Worm (Caenorhabditis elegans): ENCODE results near the gene C27D6.11.

Gene C27D6.11

ce11 chrII:5182451-5182850 lies 21.4 kb upstream of the C27D6.11 start:
- TF ChIP-seq mls-2 (tag; optimal IDR thresholded peaks at IDR 0.05): no peak
- TF ChIP-seq cnd-1 (tag; optimal IDR thresholded peaks at IDR 0.05): no peak
- TF ChIP-seq drap-1 (GFP tag; optimal IDR thresholded peaks at IDR 0.05): no peak
- no peak for TF ChIP-seq M03D4.4 (tag; optimal IDR thresholded peaks at IDR 0.05)
- peak; percentile 90 for TF ChIP-seq hlh-1 (tag; optimal IDR thresholded peaks at IDR 0.05)
- TF ChIP-seq nhr-12 (tag; optimal IDR thresholded peaks at IDR 0.05): no peak
- TF ChIP-seq unc-62 (GFP tag; optimal IDR thresholded peaks at IDR 0.05): peak; percentile 52
- no peak for TF ChIP-seq ztf-11 (tag; optimal IDR thresholded peaks at IDR 0.05)

- no peak for TF ChIP-seq ceh-39 (tag; optimal IDR thresholded peaks at IDR 0.05)
- no peak for TF ChIP-seq lin-32 (GFP tag; optimal IDR thresholded peaks at IDR 0.05)
- peak; percentile 48 for TF ChIP-seq sptf-1 (tag; optimal IDR thresholded peaks at IDR 0.05)
- peak; percentile 35 for TF ChIP-seq ham-2 (GFP tag; optimal IDR thresholded peaks at IDR 0.05)
- peak; percentile 58 for TF ChIP-seq elt-3 (tag; optimal IDR thresholded peaks at IDR 0.05)
- TF ChIP-seq nhr-76 (tag; optimal IDR thresholded peaks at IDR 0.05): no peak
- TF ChIP-seq unc-120 (tag; optimal IDR thresholded peaks at IDR 0.05; ENCODE audit: poor library complexity, severe bottlenecking): peak; percentile 80
- no peak for TF ChIP-seq nhr-237 (tag; optimal IDR thresholded peaks at IDR 0.05)
- TF ChIP-seq zip-8 (tag; optimal IDR thresholded peaks at IDR 0.05): no peak
- TF ChIP-seq pha-4 (tag; optimal IDR thresholded peaks at IDR 0.05): no peak
- peak; percentile 75 for TF ChIP-seq unc-62 (GFP tag; optimal IDR thresholded peaks at IDR 0.05)
- peak; percentile 40 for TF ChIP-seq hlh-1 (tag; optimal IDR thresholded peaks at IDR 0.05)
- no peak for TF ChIP-seq unc-39 (tag; optimal IDR thresholded peaks at IDR 0.05)
- no peak for TF ChIP-seq bed-3 (GFP tag; optimal IDR thresholded peaks at IDR 0.05)
- no peak for TF ChIP-seq mab-5 (tag; optimal IDR thresholded peaks at IDR 0.05)
- no peak for TF ChIP-seq tbx-8 (GFP tag; optimal IDR thresholded peaks at IDR 0.05)
- peak; percentile 71 for TF ChIP-seq ces-1 (GFP tag; optimal IDR thresholded peaks at IDR 0.05)
- TF ChIP-seq cnd-1 (tag; optimal IDR thresholded peaks at IDR 0.05): peak; percentile 64
- TF ChIP-seq lsy-2 (tag; optimal IDR thresholded peaks at IDR 0.05): peak; percentile 17
- TF ChIP-seq nhr-12 (tag; optimal IDR thresholded peaks at IDR 0.05): no peak
- TF ChIP-seq snpc-4 (tag; optimal IDR thresholded peaks at IDR 0.05): no peak
- peak; percentile 75 for TF ChIP-seq nhr-2 (tag; optimal IDR thresholded peaks at IDR 0.05)
- TF ChIP-seq ceh-83 (GFP tag; optimal IDR thresholded peaks at IDR 0.05): no peak
- TF ChIP-seq nhr-28 (tag; optimal IDR thresholded peaks at IDR 0.05): no peak
- TF ChIP-seq flh-1 (GFP tag; optimal IDR thresholded peaks at IDR 0.05): no peak
- TF ChIP-seq M03D4.4 (tag; optimal IDR thresholded peaks at IDR 0.05): no peak
- TF ChIP-seq mep-1 (tag; optimal IDR thresholded peaks at IDR 0.05): peak; percentile 55
- TF ChIP-seq blmp-1 (tag; optimal IDR thresholded peaks at IDR 0.05): no peak
- TF ChIP-seq sem-2 (GFP tag; optimal IDR thresholded peaks at IDR 0.05): no peak
- TF ChIP-seq drap-1 (GFP tag; optimal IDR thresholded peaks at IDR 0.05): peak; percentile 71
- TF ChIP-seq mls-2 (tag; optimal IDR thresholded peaks at IDR 0.05): peak; percentile 57
- TF ChIP-seq ceh-43 (GFP tag; optimal IDR thresholded peaks at IDR 0.05): no peak
- TF ChIP-seq elt-1 (tag; optimal IDR thresholded peaks at IDR 0.05; ENCODE audit: borderline replicate concordance, insufficient read depth): peak; percentile 76
- TF ChIP-seq ztf-11 (tag; optimal IDR thresholded peaks at IDR 0.05): peak; percentile 34
- no peak for TF ChIP-seq lin-13 (tag; optimal IDR thresholded peaks at IDR 0.05)
Measured at ce11 chrII:5181497-5181896, 20.5 kb upstream of the C27D6.11 start.

- TF ChIP-seq blmp-1 (tag; optimal IDR thresholded peaks at IDR 0.05) (no peak), snpc-4 (tag; optimal IDR thresholded peaks at IDR 0.05) (no peak), mep-1 (tag; optimal IDR thresholded peaks at IDR 0.05) (no peak), ztf-11 (tag; optimal IDR thresholded peaks at IDR 0.05) (no peak), ceh-43 (GFP tag; optimal IDR thresholded peaks at IDR 0.05) (no peak), hlh-1 (tag; optimal IDR thresholded peaks at IDR 0.05) (no peak), M03D4.4 (tag; optimal IDR thresholded peaks at IDR 0.05) (no peak), drap-1 (GFP tag; optimal IDR thresholded peaks at IDR 0.05) (no peak), unc-39 (tag; optimal IDR thresholded peaks at IDR 0.05) (no peak), lsy-2 (tag; optimal IDR thresholded peaks at IDR 0.05) (no peak), nhr-28 (tag; optimal IDR thresholded peaks at IDR 0.05) (no peak), bed-3 (GFP tag; optimal IDR thresholded peaks at IDR 0.05) (no peak), unc-62 (GFP tag; optimal IDR thresholded peaks at IDR 0.05) (no peak)
Measured at ce11 chrII:5180272-5180671, 19.3 kb upstream of the C27D6.11 start.

DNA sequence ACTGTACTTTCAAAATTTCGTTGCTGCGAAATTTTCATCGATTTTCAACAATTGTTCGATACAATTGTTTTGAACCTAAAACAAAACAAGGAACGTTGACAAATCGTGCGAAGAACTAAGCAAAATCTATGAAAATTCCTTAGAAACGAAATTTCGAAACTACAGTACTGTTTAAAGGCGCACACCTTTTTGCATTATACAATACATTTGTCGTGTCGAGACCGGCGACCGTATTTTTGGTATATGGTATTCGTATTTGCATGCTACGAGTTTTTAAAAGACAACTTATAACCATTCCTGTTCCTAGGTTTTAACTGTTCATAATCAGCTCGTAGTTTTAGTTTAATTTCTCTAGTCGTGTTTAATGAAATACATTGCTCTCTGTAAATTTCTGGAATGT lies 17.6 kb upstream of the C27D6.11 start:
- TF ChIP-seq ham-2 (GFP tag; optimal IDR thresholded peaks at IDR 0.05) (no peak), elt-1 (tag; optimal IDR thresholded peaks at IDR 0.05; ENCODE audit: borderline replicate concordance, insufficient read depth) (no peak), nhr-2 (tag; optimal IDR thresholded peaks at IDR 0.05) (no peak), ceh-83 (GFP tag; optimal IDR thresholded peaks at IDR 0.05) (no peak), elt-3 (tag; optimal IDR thresholded peaks at IDR 0.05) (no peak), ztf-11 (tag; optimal IDR thresholded peaks at IDR 0.05) (no peak), ceh-39 (tag; optimal IDR thresholded peaks at IDR 0.05) (no peak), ces-1 (GFP tag; optimal IDR thresholded peaks at IDR 0.05) (no peak), drap-1 (GFP tag; optimal IDR thresholded peaks at IDR 0.05) (no peak), unc-62 (GFP tag; optimal IDR thresholded peaks at IDR 0.05) (no peak), nhr-76 (tag; optimal IDR thresholded peaks at IDR 0.05) (no peak), mab-5 (tag; optimal IDR thresholded peaks at IDR 0.05) (no peak)

Data from whole organism, mixed stage, embryonic.